Fruit fly (Drosophila melanogaster) whole organism, embryonic: Measurements from ENCODE around the gene Tango5.

Source experiments
- Asciz ChIP-seq: fragments of 200-800 bp; sonication (Bioruptor generic); optimal IDR thresholded peaks from 2 replicates; lab custom pipeline; 2017; ENCODE audit warnings: missing biosample characterization, mild to moderate bottlenecking, missing genetic modification characterization, missing genetic modification reagents
- Blimp-1 ChIP-seq: fragments of 200-800 bp; sonication (Bioruptor generic); optimal IDR thresholded peaks from 3 replicates; lab custom pipeline; 2018; ENCODE audit warnings: missing biosample characterization, missing genetic modification characterization, mild to moderate bottlenecking, moderate library complexity, missing genetic modification reagents
- CG10959 ChIP-seq: fragments of 200-800 bp; sonication (Bioruptor generic); IDR thresholded peaks from 2 replicates; pipeline ENCODE4 v1.3.6; 2022; ENCODE audit warnings: missing biosample characterization, missing genetic modification characterization
- CG12744 ChIP-seq: fragments of 200-800 bp; sonication (Bioruptor generic); optimal IDR thresholded peaks from 2 replicates; lab custom pipeline; 2016; ENCODE audit warnings: missing biosample characterization, missing genetic modification characterization
- CG14441 ChIP-seq: fragments of 200-800 bp; sonication (Bioruptor generic); IDR thresholded peaks from 2 replicates; pipeline ENCODE4 v1.3.6; 2022; ENCODE audit warnings: missing biosample characterization, missing genetic modification characterization
- CG1529 ChIP-seq: fragments of 200-800 bp; sonication (Bioruptor generic); optimal IDR thresholded peaks from 3 replicates; lab custom pipeline; 2018; ENCODE audit warnings: missing biosample characterization, missing genetic modification characterization
- CG17359 ChIP-seq: fragments of 200-800 bp; sonication (Bioruptor generic); optimal IDR thresholded peaks from 3 replicates; lab custom pipeline; 2018; ENCODE audit warnings: missing biosample characterization, mild to moderate bottlenecking, missing genetic modification characterization, moderate library complexity
- CG18262 ChIP-seq: fragments of 200-800 bp; optimal IDR thresholded peaks from 3 replicates; lab custom pipeline; 2019; ENCODE audit warnings: missing biosample characterization, mild to moderate bottlenecking, missing genetic modification characterization, moderate library complexity
- CG1832 ChIP-seq: fragments of 200-800 bp; sonication (Bioruptor generic); optimal IDR thresholded peaks from 2 replicates; lab custom pipeline; 2017; ENCODE audit warnings: missing biosample characterization, mild to moderate bottlenecking, missing genetic modification characterization, inconsistent platforms
- CG18476 ChIP-seq: fragments of 200-800 bp; sonication (Bioruptor generic); optimal IDR thresholded peaks from 2 replicates; lab custom pipeline; 2016; ENCODE audit warnings: missing biosample characterization, mild to moderate bottlenecking, missing genetic modification characterization
- CG2116 ChIP-seq: fragments of 200-800 bp; sonication (Bioruptor generic); optimal IDR thresholded peaks from 3 replicates; lab custom pipeline; 2018; ENCODE audit warnings: missing biosample characterization, mild to moderate bottlenecking, missing genetic modification characterization
- CG2120 ChIP-seq: fragments of 200-800 bp; sonication (Bioruptor generic); optimal IDR thresholded peaks from 3 replicates; lab custom pipeline; 2016; ENCODE audit warnings: missing biosample characterization, missing genetic modification characterization
- CG31388 ChIP-seq: fragments of 200-800 bp; sonication (Bioruptor generic); optimal IDR thresholded peaks from 2 replicates; lab custom pipeline; 2016; ENCODE audit warnings: missing biosample characterization, missing genetic modification characterization
- CG32767 ChIP-seq: fragments of 200-800 bp; sonication (Bioruptor generic); IDR thresholded peaks from 2 replicates; pipeline ENCODE4 v1.3.6; 2022; ENCODE audit warnings: missing biosample characterization, missing genetic modification characterization
- CG33213 ChIP-seq: fragments of 200-800 bp; sonication (Bioruptor generic); optimal IDR thresholded peaks from 3 replicates; lab custom pipeline; 2016; ENCODE audit warnings: missing biosample characterization, missing genetic modification characterization
- CG34376 ChIP-seq: fragments of 200-800 bp; sonication (Bioruptor generic); optimal IDR thresholded peaks from 2 replicates; lab custom pipeline; 2018; ENCODE audit warnings: missing biosample characterization, mild to moderate bottlenecking, missing genetic modification characterization
- CG6272 ChIP-seq: fragments of 200-800 bp; sonication (Bioruptor generic); IDR thresholded peaks from 2 replicates; pipeline ENCODE4 v1.3.6; 2022; ENCODE audit warnings: missing biosample characterization, missing genetic modification characterization
- CG6791 ChIP-seq: fragments of 200-800 bp; sonication (Bioruptor generic); IDR thresholded peaks from 3 replicates; pipeline ENCODE4 v1.3.6; 2022; ENCODE audit warnings: missing biosample characterization, missing genetic modification characterization; ENCODE audit not compliant: partially characterized antibody
- CG7556 ChIP-seq: fragments of 200-800 bp; sonication (Bioruptor generic); optimal IDR thresholded peaks from 2 replicates; lab custom pipeline; 2017; ENCODE audit warnings: missing biosample characterization, mild to moderate bottlenecking, missing genetic modification characterization
- CG7745 ChIP-seq: fragments of 200-800 bp; sonication (Bioruptor generic); optimal IDR thresholded peaks from 2 replicates; lab custom pipeline; 2018; ENCODE audit warnings: missing biosample characterization, mild to moderate bottlenecking, missing genetic modification characterization, moderate library complexity
- CG8359 ChIP-seq: fragments of 200-800 bp; sonication (Bioruptor generic); optimal IDR thresholded peaks from 2 replicates; lab custom pipeline; 2017; ENCODE audit warnings: missing biosample characterization, mild to moderate bottlenecking, missing genetic modification characterization, borderline replicate concordance
- CG8765 ChIP-seq: fragments of 200-800 bp; sonication (Bioruptor generic); IDR thresholded peaks from 2 replicates; pipeline ENCODE4 v1.3.6; 2022; ENCODE audit warnings: missing biosample characterization, missing genetic modification characterization
- CG9932 ChIP-seq: fragments of 200-800 bp; sonication (Bioruptor generic); IDR thresholded peaks from 2 replicates; pipeline ENCODE4 v1.3.6; 2022; ENCODE audit warnings: missing biosample characterization, missing genetic modification characterization
- CHES-1-like ChIP-seq: fragments of 200-800 bp; sonication (Bioruptor generic); optimal IDR thresholded peaks from 2 replicates; lab custom pipeline; 2016; ENCODE audit warnings: missing biosample characterization, missing genetic modification characterization
- Dp ChIP-seq: fragments of 200-800 bp; sonication (Bioruptor generic); optimal IDR thresholded peaks from 2 replicates; lab custom pipeline; 2018; ENCODE audit warnings: missing biosample characterization, mild to moderate bottlenecking, missing genetic modification characterization, moderate library complexity
- E2f2 ChIP-seq: fragments of 200-800 bp; sonication (Bioruptor generic); IDR thresholded peaks from 2 replicates; pipeline ENCODE4 v1.3.6; 2022; ENCODE audit warnings: missing biosample characterization, missing genetic modification characterization
- Gug ChIP-seq: fragments of 200-800 bp; sonication (Bioruptor generic); IDR thresholded peaks from 4 replicates; pipeline ENCODE4 v1.3.6; 2022; ENCODE audit warnings: missing biosample characterization, missing genetic modification characterization
- Hey ChIP-seq: fragments of 200-800 bp; sonication (Bioruptor generic); optimal IDR thresholded peaks from 3 replicates; lab custom pipeline; 2018; ENCODE audit warnings: missing biosample characterization, mild to moderate bottlenecking, missing genetic modification characterization
- Hr39 ChIP-seq: fragments of >200 bp; optimal IDR thresholded peaks from 2 replicates; lab custom pipeline; 2017
- Lhr ChIP-seq: fragments of 200-800 bp; sonication (Bioruptor generic); optimal IDR thresholded peaks from 3 replicates; lab custom pipeline; 2017; ENCODE audit warnings: mild to moderate bottlenecking, missing biosample characterization, missing genetic modification reagents, missing genetic modification characterization
- Mad ChIP-seq: fragments of 200-800 bp; sonication (Bioruptor generic); optimal IDR thresholded peaks from 2 replicates; lab custom pipeline; 2016; ENCODE audit warnings: missing biosample characterization, missing genetic modification characterization
- Optix ChIP-seq: fragments of 200-800 bp; sonication (Bioruptor generic); IDR thresholded peaks from 3 replicates; pipeline ENCODE4 v1.3.6; 2022; ENCODE audit warnings: missing biosample characterization, missing genetic modification characterization
- Sry-β ChIP-seq: fragments of 200-800 bp; sonication (Bioruptor generic); optimal IDR thresholded peaks from 2 replicates; lab custom pipeline; 2018; ENCODE audit warnings: missing biosample characterization, mild to moderate bottlenecking, missing genetic modification characterization, moderate library complexity
- Taf1 ChIP-seq: fragments of 200-800 bp; sonication (Bioruptor generic); IDR thresholded peaks from 2 replicates; pipeline ENCODE4 v1.3.6; 2022; ENCODE audit warnings: missing biosample characterization, missing genetic modification characterization
- Trl ChIP-seq, 3 experiments: fragments of >200 bp in 2 of 3; fragments of 200-800 bp in 1 of 3; sonication (Bioruptor generic) in 1 of 3; optimal IDR thresholded peaks; 2 replicates in 1 of 3; 3 replicates in 2 of 3; lab custom pipeline; 2016 to 2017; ENCODE audit warnings: missing biosample characterization in 1 of 3, missing genetic modification characterization in 1 of 3
- al ChIP-seq: fragments of 200-800 bp; sonication (Bioruptor generic); IDR thresholded peaks from 2 replicates; pipeline ENCODE4 v1.3.6; 2022; ENCODE audit warnings: missing biosample characterization, missing genetic modification characterization
- ase ChIP-seq: fragments of 200-800 bp; sonication (Bioruptor generic); IDR thresholded peaks from 3 replicates; pipeline ENCODE4 v1.3.6; 2022; ENCODE audit warnings: missing biosample characterization, missing genetic modification characterization
- dpn ChIP-seq, 2 experiments: fragments of 200-800 bp; sonication (Bioruptor generic); optimal IDR thresholded peaks; 3 replicates each; lab custom pipeline; 2016; ENCODE audit warnings: missing biosample characterization in 2 of 2, missing genetic modification characterization in 2 of 2
- gce ChIP-seq: fragments of 200-800 bp; sonication (Bioruptor generic); IDR thresholded peaks from 3 replicates; pipeline ENCODE4 v1.3.6; 2022; ENCODE audit warnings: missing biosample characterization, missing genetic modification characterization
- gsb-n ChIP-seq: fragments of 200-800 bp; sonication (Bioruptor generic); optimal IDR thresholded peaks from 3 replicates; lab custom pipeline; 2018; ENCODE audit warnings: missing biosample characterization, mild to moderate bottlenecking, missing genetic modification characterization
- kni ChIP-seq: fragments of 200-800 bp; sonication (Bioruptor generic); optimal IDR thresholded peaks from 3 replicates; lab custom pipeline; 2017; ENCODE audit warnings: mild to moderate bottlenecking, missing biosample characterization, missing genetic modification reagents, missing genetic modification characterization
- mam ChIP-seq: fragments of 200-800 bp; sonication (Bioruptor generic); optimal IDR thresholded peaks from 3 replicates; lab custom pipeline; 2016; ENCODE audit warnings: missing biosample characterization, missing genetic modification characterization
- mld ChIP-seq: fragments of 200-800 bp; sonication (Bioruptor generic); IDR thresholded peaks from 3 replicates; pipeline ENCODE4 v1.3.6; 2022; ENCODE audit warnings: missing biosample characterization, missing genetic modification characterization; ENCODE audit not compliant: partially characterized antibody
- repo ChIP-seq: fragments of 200-800 bp; sonication (Bioruptor generic); optimal IDR thresholded peaks from 2 replicates; lab custom pipeline; 2016; ENCODE audit warnings: missing biosample characterization, missing genetic modification characterization
- sens-2 ChIP-seq: fragments of 200-800 bp; sonication (Bioruptor generic); IDR thresholded peaks from 2 replicates; pipeline ENCODE4 v1.3.6; 2022; ENCODE audit warnings: missing biosample characterization, missing genetic modification characterization
- stc ChIP-seq: fragments of 200-800 bp; sonication (Bioruptor generic); IDR thresholded peaks from 2 replicates; pipeline ENCODE4 v1.3.6; 2022; ENCODE audit warnings: missing biosample characterization, missing genetic modification characterization
- stwl ChIP-seq: fragments of 200-800 bp; sonication (Bioruptor generic); optimal IDR thresholded peaks from 3 replicates; lab custom pipeline; 2018; ENCODE audit warnings: missing biosample characterization, mild to moderate bottlenecking, missing genetic modification characterization, moderate library complexity
- vvl ChIP-seq: fragments of 200-800 bp; sonication (Bioruptor generic); IDR thresholded peaks from 2 replicates; pipeline ENCODE4 v1.3.6; 2022; ENCODE audit warnings: missing biosample characterization, missing genetic modification characterization
- zfh2 ChIP-seq: fragments of 200-800 bp; sonication (Bioruptor generic); optimal IDR thresholded peaks from 2 replicates; lab custom pipeline; 2016; ENCODE audit warnings: missing biosample characterization, missing genetic modification characterization

Tango5 gene

dm6 chrX:10771856-10772592 lies 7.8 kb upstream of the Tango5 start, which contains the start of gene CG15211 (continued):
- TF ChIP-seq al (GFP tag; lab: Robert Waterston, UW): peak; percentile 34; the same call in 1 of the 2 replicates
- TF ChIP-seq E2f2 (GFP tag; lab: Robert Waterston, UW): peak; percentile 48
- TF ChIP-seq Optix (GFP tag; lab: Robert Waterston, UW): peak; percentile 29; the same call in 1 of the 3 replicates
- no peak for TF ChIP-seq Hr39 (lab: Kevin White, UChicago)
- no peak for TF ChIP-seq CG6272 (GFP tag; lab: Robert Waterston, UW)
- TF ChIP-seq CG34376: no peak
- peak; percentile 54; the same call in 1 of the 2 replicates for TF ChIP-seq CG14441 (GFP tag; lab: Robert Waterston, UW)
- peak; percentile 74 for TF ChIP-seq CG1529 (GFP tag; lab: Kevin White, UChicago)
- peak; percentile 65 to 71 for TF ChIP-seq Trl (optimal IDR thresholded peaks at IDR 0.05; lab: Kevin White, UChicago)
- no peak for TF ChIP-seq Trl (GFP tag; optimal IDR thresholded peaks at IDR 0.05; lab: Kevin White, UChicago)
- no peak for TF ChIP-seq sens-2 (GFP tag; lab: Robert Waterston, UW)
- TF ChIP-seq CG7745 (tag; lab: Kevin White, UChicago): no peak
- TF ChIP-seq mld (GFP tag; lab: Robert Waterston, UW): no peak
- TF ChIP-seq CG10959 (GFP tag; lab: Robert Waterston, UW): 0 out of 2 replicates have a peak, but pooled peaks have one; percentile 17
- TF ChIP-seq CG9932: peak; percentile 48
- TF ChIP-seq zfh2 (GFP tag; lab: Kevin White, UChicago): no peak
- TF ChIP-seq stc (GFP tag; lab: Robert Waterston, UW): peak; percentile 73
- no peak for TF ChIP-seq stwl (tag; lab: Kevin White, UChicago)
- TF ChIP-seq gsb-n: peak; percentile 73
- TF ChIP-seq CG8359 (GFP tag; lab: Kevin White, UChicago): peak; percentile 47
- TF ChIP-seq CG8765 (GFP tag; lab: Robert Waterston, UW): no peak
- TF ChIP-seq Blimp-1 (GFP tag; lab: Kevin White, UChicago): peak; percentile 76
- TF ChIP-seq mam (GFP tag; lab: Kevin White, UChicago): no peak
- peak; percentile 58; the same call in 1 of the 2 replicates for TF ChIP-seq CG32767 (GFP tag; lab: Robert Waterston, UW)
- TF ChIP-seq kni (GFP tag; lab: Kevin White, UChicago): peak; percentile 91
- no peak for TF ChIP-seq CG33213
- TF ChIP-seq ase (GFP tag; lab: Robert Waterston, UW): peak; percentile 55; the same call in 1 of the 3 replicates
- TF ChIP-seq Sry-β (GFP tag; lab: Kevin White, UChicago): no peak
- peak; percentile 89 for TF ChIP-seq CG7556
- TF ChIP-seq CG12744 (GFP tag; lab: Kevin White, UChicago): no peak
- peak in 1 of 2 experiments; percentile 59 for TF ChIP-seq dpn (GFP tag; optimal IDR thresholded peaks at IDR 0.05; lab: Kevin White, UChicago)
- peak; percentile 57 for TF ChIP-seq CG2120 (GFP tag; lab: Kevin White, UChicago)
- no peak for TF ChIP-seq CG31388 (GFP tag; lab: Kevin White, UChicago)
- TF ChIP-seq Mad (GFP tag; lab: Kevin White, UChicago): peak; percentile 41
- no peak for TF ChIP-seq Hey (tag; lab: Kevin White, UChicago)
- TF ChIP-seq gce (GFP tag; lab: Robert Waterston, UW): peak; percentile 31; the same call in 1 of the 3 replicates
- peak; percentile 77 for TF ChIP-seq vvl (GFP tag; lab: Robert Waterston, UW)
- no peak for TF ChIP-seq Taf1 (GFP tag; lab: Robert Waterston, UW)
- peak; percentile 38 for TF ChIP-seq CG18476 (GFP tag; lab: Kevin White, UChicago)
- TF ChIP-seq Dp (GFP tag; lab: Kevin White, UChicago): no peak
- TF ChIP-seq CG6791 (GFP tag; lab: Robert Waterston, UW): no peak
- peak; percentile 69 for TF ChIP-seq CG17359 (tag; lab: Kevin White, UChicago)
- peak; percentile 49 for TF ChIP-seq Lhr (GFP tag; lab: Kevin White, UChicago)
- peak; percentile 85 for TF ChIP-seq CG18262 (tag; lab: Kevin White, UChicago)
- peak; percentile 28 for TF ChIP-seq repo (GFP tag; lab: Kevin White, UChicago)
- TF ChIP-seq CG1832 (GFP tag; lab: Kevin White, UChicago): peak; percentile 58
- peak; percentile 38; the same call in 1 of the 4 replicates for TF ChIP-seq Gug (GFP tag; lab: Robert Waterston, UW)
- peak; percentile 63 for TF ChIP-seq Asciz (GFP tag; lab: Kevin White, UChicago)
- TF ChIP-seq CG2116: peak; percentile 38
- TF ChIP-seq CHES-1-like: no peak
